Fruit fly (Drosophila melanogaster): ENCODE data around the gene lmgB.

- no peak for TF ChIP-seq h (optimal IDR thresholded peaks at IDR 0.05)
- no peak for TF ChIP-seq insv (optimal IDR thresholded peaks at IDR 0.05)
- TF ChIP-seq Myc (optimal IDR thresholded peaks at IDR 0.05): no peak
These were observed 6.6 kb downstream of the lmgB start, which contains the start of gene Acer for dm6 chr2L:8521724-8522309.

Data from Kc167 (cell line).